Fruit fly (Drosophila melanogaster) whole organism, embryonic: ENCODE measurements around the gene Neurochondrin.

ENCODE experiments used
- Bdp1 ChIP-seq: fragments of 200-800 bp; sonication (Bioruptor generic); optimal IDR thresholded peaks from 3 replicates; lab custom pipeline; 2016; ENCODE audit warnings: missing biosample characterization, missing genetic modification characterization
- CG1024 ChIP-seq: fragments of 200-800 bp; sonication (Bioruptor generic); IDR thresholded peaks from 2 replicates; pipeline ENCODE4 v1.3.6; 2022; ENCODE audit warnings: missing biosample characterization, missing genetic modification characterization
- CG10543 ChIP-seq: fragments of 200-800 bp; sonication (Bioruptor generic); optimal IDR thresholded peaks from 3 replicates; lab custom pipeline; 2017; ENCODE audit warnings: missing biosample characterization, mild to moderate bottlenecking, missing genetic modification characterization, moderate library complexity
- CG11696 ChIP-seq: fragments of 200-800 bp; sonication (Bioruptor generic); IDR thresholded peaks from 2 replicates; pipeline ENCODE4 v1.3.6; 2022; ENCODE audit warnings: missing biosample characterization, missing genetic modification characterization
- CG12155 ChIP-seq: fragments of 200-800 bp; sonication (Bioruptor generic); optimal IDR thresholded peaks from 3 replicates; lab custom pipeline; 2016; ENCODE audit warnings: missing biosample characterization, missing genetic modification characterization
- CG12744 ChIP-seq: fragments of 200-800 bp; sonication (Bioruptor generic); optimal IDR thresholded peaks from 2 replicates; lab custom pipeline; 2016; ENCODE audit warnings: missing biosample characterization, missing genetic modification characterization
- CG12942 ChIP-seq: fragments of 200-800 bp; sonication (Bioruptor generic); optimal IDR thresholded peaks from 3 replicates; lab custom pipeline; 2016; ENCODE audit warnings: missing biosample characterization, missing genetic modification characterization
- CG13287 ChIP-seq: fragments of 200-800 bp; sonication (Bioruptor generic); IDR thresholded peaks from 2 replicates; pipeline ENCODE4 v1.3.6; 2022; ENCODE audit warnings: missing biosample characterization, missing genetic modification characterization; ENCODE audit not compliant: partially characterized antibody
- CG13894 ChIP-seq: fragments of 200-800 bp; sonication (Bioruptor generic); optimal IDR thresholded peaks from 3 replicates; lab custom pipeline; 2018; ENCODE audit warnings: missing biosample characterization, mild to moderate bottlenecking, missing genetic modification characterization, moderate library complexity
- CG1647 ChIP-seq: fragments of 200-800 bp; sonication (Bioruptor generic); optimal IDR thresholded peaks from 3 replicates; lab custom pipeline; 2016; ENCODE audit warnings: missing biosample characterization, missing genetic modification characterization
- CG17912 ChIP-seq: fragments of 200-800 bp; sonication (Bioruptor generic); optimal IDR thresholded peaks from 2 replicates; lab custom pipeline; 2018; ENCODE audit warnings: missing biosample characterization, mild to moderate bottlenecking, missing genetic modification characterization
- CG2678 ChIP-seq: fragments of 200-800 bp; sonication (Bioruptor generic); optimal IDR thresholded peaks from 3 replicates; lab custom pipeline; 2019; ENCODE audit warnings: missing biosample characterization, mild to moderate bottlenecking, missing genetic modification characterization, moderate library complexity
- CG3281 ChIP-seq: fragments of 200-800 bp; sonication (Bioruptor generic); optimal IDR thresholded peaks from 3 replicates; lab custom pipeline; 2017; ENCODE audit warnings: missing biosample characterization, mild to moderate bottlenecking, missing genetic modification characterization
- CG33557 ChIP-seq: fragments of 200-800 bp; sonication (Bioruptor generic); optimal IDR thresholded peaks from 2 replicates; lab custom pipeline; 2019; ENCODE audit warnings: missing biosample characterization, mild to moderate bottlenecking, missing genetic modification characterization, moderate library complexity
- CG34422 ChIP-seq: fragments of 200-800 bp; sonication (Bioruptor generic); IDR thresholded peaks from 3 replicates; pipeline ENCODE4 v1.3.6; 2022; ENCODE audit warnings: missing biosample characterization, missing genetic modification characterization
- CG3726 ChIP-seq: fragments of 200-800 bp; sonication (Bioruptor generic); IDR thresholded peaks from 3 replicates; pipeline ENCODE4, ENCODE4 v1.3.6; 2022; ENCODE audit warnings: missing biosample characterization, missing genetic modification characterization
- CG3838 ChIP-seq: fragments of 200-800 bp; sonication (Bioruptor generic); optimal IDR thresholded peaks from 3 replicates; lab custom pipeline; 2016; ENCODE audit warnings: missing biosample characterization, missing genetic modification characterization
- CG4282 ChIP-seq: fragments of 200-800 bp; sonication (Bioruptor generic); optimal IDR thresholded peaks from 2 replicates; lab custom pipeline; 2016; ENCODE audit warnings: missing biosample characterization, missing genetic modification characterization
- CG4854 ChIP-seq: fragments of 200-800 bp; sonication (Bioruptor generic); optimal IDR thresholded peaks from 2 replicates; lab custom pipeline; 2016; ENCODE audit warnings: missing biosample characterization, missing genetic modification characterization, inconsistent platforms
- CG7786 ChIP-seq: fragments of 200-800 bp; sonication (Bioruptor generic); optimal IDR thresholded peaks from 2 replicates; lab custom pipeline; 2016; ENCODE audit warnings: missing biosample characterization, missing genetic modification characterization
- CG9727 ChIP-seq: fragments of 200-800 bp; sonication (Bioruptor generic); optimal IDR thresholded peaks from 3 replicates; lab custom pipeline; 2017; ENCODE audit warnings: missing biosample characterization, mild to moderate bottlenecking, missing genetic modification characterization
- CG9876 ChIP-seq: fragments of 200-800 bp; sonication (Bioruptor generic); optimal IDR thresholded peaks from 2 replicates; lab custom pipeline; 2016; ENCODE audit warnings: missing biosample characterization, missing genetic modification characterization
- CG9932 ChIP-seq: fragments of 200-800 bp; sonication (Bioruptor generic); IDR thresholded peaks from 2 replicates; pipeline ENCODE4 v1.3.6; 2022; ENCODE audit warnings: missing biosample characterization, missing genetic modification characterization
- E2f2 ChIP-seq: fragments of 200-800 bp; sonication (Bioruptor generic); IDR thresholded peaks from 2 replicates; pipeline ENCODE4 v1.3.6; 2022; ENCODE audit warnings: missing biosample characterization, missing genetic modification characterization
- Eip74EF ChIP-seq, 2 experiments: fragments of 200-800 bp in 1 of 2; fragments of >200 bp in 1 of 2; sonication (Bioruptor generic) in 1 of 2; optimal IDR thresholded peaks; 2 replicates each; lab custom pipeline; 2017 to 2019; ENCODE audit warnings: missing biosample characterization in 2 of 2, missing genetic modification characterization in 2 of 2, mild to moderate bottlenecking in 1 of 2, moderate library complexity in 1 of 2
- HLH54F ChIP-seq: fragments of 200-800 bp; sonication (Bioruptor generic); optimal IDR thresholded peaks from 3 replicates; lab custom pipeline; 2016; ENCODE audit warnings: missing biosample characterization, missing genetic modification characterization
- Hr78 ChIP-seq, 2 experiments: fragments of 200-800 bp in 1 of 2; fragments of >200 bp in 1 of 2; sonication (Bioruptor generic) in 1 of 2; optimal IDR thresholded peaks; 2 replicates each; lab custom pipeline; 2017 to 2019; ENCODE audit warnings: missing biosample characterization in 2 of 2, missing genetic modification characterization in 2 of 2, mild to moderate bottlenecking in 1 of 2, moderate library complexity in 1 of 2
- Lpt ChIP-seq: fragments of >200 bp; optimal IDR thresholded peaks from 2 replicates; lab custom pipeline; 2018; ENCODE audit warnings: missing biosample characterization, missing genetic modification characterization
- Neu2 ChIP-seq: fragments of 200-800 bp; sonication (Bioruptor generic); optimal IDR thresholded peaks from 3 replicates; lab custom pipeline; 2016; ENCODE audit warnings: missing biosample characterization, missing genetic modification characterization, borderline replicate concordance
- Nf-YB ChIP-seq: fragments of 200-800 bp; sonication (Bioruptor generic); optimal IDR thresholded peaks from 3 replicates; lab custom pipeline; 2019; ENCODE audit warnings: missing biosample characterization, mild to moderate bottlenecking, missing genetic modification characterization, moderate library complexity
- Pdp1 ChIP-seq, 2 experiments: fragments of 200-800 bp; sonication (Bioruptor generic); optimal IDR thresholded peaks; 3 replicates each; lab custom pipeline; 2016; ENCODE audit warnings: missing biosample characterization in 2 of 2, missing genetic modification characterization in 2 of 2, mild to moderate bottlenecking in 1 of 2, moderate library complexity in 1 of 2
- Xrp1 ChIP-seq: fragments of 200-800 bp; sonication (Bioruptor generic); IDR thresholded peaks from 2 replicates; pipeline ENCODE4 v1.3.6; 2022; ENCODE audit warnings: missing biosample characterization, missing genetic modification characterization
- amos ChIP-seq: fragments of 200-800 bp; sonication (Bioruptor generic); IDR thresholded peaks from 2 replicates; pipeline ENCODE4 v1.3.6; 2022; ENCODE audit warnings: missing biosample characterization, missing genetic modification characterization; ENCODE audit not compliant: partially characterized antibody
- ato ChIP-seq: fragments of 200-800 bp; sonication (Bioruptor generic); IDR thresholded peaks from 2 replicates; pipeline ENCODE4 v1.3.6; 2022; ENCODE audit warnings: missing biosample characterization, missing genetic modification characterization; ENCODE audit not compliant: partially characterized antibody
- dan ChIP-seq: fragments of 200-800 bp; sonication (Bioruptor generic); IDR thresholded peaks from 2 replicates; pipeline ENCODE4 v1.3.6; 2022; ENCODE audit warnings: missing biosample characterization, missing genetic modification characterization
- dpn ChIP-seq, 2 experiments: fragments of 200-800 bp; sonication (Bioruptor generic); optimal IDR thresholded peaks; 3 replicates each; lab custom pipeline; 2016; ENCODE audit warnings: missing biosample characterization in 2 of 2, missing genetic modification characterization in 2 of 2
- fd64A ChIP-seq: fragments of 200-800 bp; sonication (Bioruptor generic); optimal IDR thresholded peaks from 3 replicates; lab custom pipeline; 2018; ENCODE audit warnings: missing biosample characterization, mild to moderate bottlenecking, missing genetic modification characterization
- fd96Cb ChIP-seq: fragments of 200-800 bp; sonication (Bioruptor generic); optimal IDR thresholded peaks from 2 replicates; lab custom pipeline; 2018; ENCODE audit warnings: missing biosample characterization, mild to moderate bottlenecking, missing genetic modification characterization, moderate library complexity
- grn ChIP-seq: fragments of 200-800 bp; sonication (Bioruptor generic); optimal IDR thresholded peaks from 3 replicates; lab custom pipeline; 2017; ENCODE audit warnings: missing biosample characterization, missing genetic modification characterization
- lola ChIP-seq, 3 experiments: fragments of >200 bp in 2 of 3; fragments of 200-800 bp in 1 of 3; sonication (Bioruptor generic) in 1 of 3; optimal IDR thresholded peaks; 2 replicates each; lab custom pipeline; 2017 to 2019; ENCODE audit warnings: missing biosample characterization in 3 of 3, missing genetic modification characterization in 3 of 3, mild to moderate bottlenecking in 1 of 3, moderate library complexity in 1 of 3
- nom ChIP-seq: fragments of 200-800 bp; sonication (Bioruptor generic); optimal IDR thresholded peaks from 2 replicates; lab custom pipeline; 2017; ENCODE audit warnings: missing biosample characterization, missing genetic modification characterization, mild to moderate bottlenecking, moderate library complexity, missing genetic modification reagents
- pan ChIP-seq, 4 experiments: fragments of >200 bp in 3 of 4; fragments of 200-800 bp in 1 of 4; sonication (Bioruptor generic) in 1 of 4; optimal IDR thresholded peaks in 3 of 4; IDR thresholded peaks in 1 of 4; 2 replicates each; pipeline versions ENCODE4 v1.3.6 to Lab custom; 2017 to 2022; ENCODE audit warnings: missing biosample characterization in 2 of 4, missing genetic modification characterization in 2 of 4, mixed read lengths in 1 of 4
- ranshi ChIP-seq: fragments of 200-800 bp; sonication (Bioruptor generic); IDR thresholded peaks from 2 replicates; pipeline ENCODE4 v1.3.6; 2022; ENCODE audit warnings: missing biosample characterization, missing genetic modification characterization
- scrt ChIP-seq: fragments of 200-800 bp; sonication (Bioruptor generic); optimal IDR thresholded peaks from 2 replicates; lab custom pipeline; 2018; ENCODE audit warnings: missing biosample characterization, mild to moderate bottlenecking, missing genetic modification characterization, moderate library complexity
- sisA ChIP-seq: fragments of 200-800 bp; sonication (Bioruptor generic); IDR thresholded peaks from 2 replicates; pipeline ENCODE4 v1.3.6; 2022; ENCODE audit warnings: missing biosample characterization, missing genetic modification characterization
- twi ChIP-seq: fragments of 200-800 bp; optimal IDR thresholded peaks from 2 replicates; lab custom pipeline; 2019; ENCODE audit warnings: missing biosample characterization, mild to moderate bottlenecking, missing genetic modification characterization, moderate library complexity
- tx ChIP-seq: fragments of 200-800 bp; sonication (Bioruptor generic); optimal IDR thresholded peaks from 2 replicates; lab custom pipeline; 2016; ENCODE audit warnings: missing biosample characterization, missing genetic modification characterization

Gene Neurochondrin

DNA sequence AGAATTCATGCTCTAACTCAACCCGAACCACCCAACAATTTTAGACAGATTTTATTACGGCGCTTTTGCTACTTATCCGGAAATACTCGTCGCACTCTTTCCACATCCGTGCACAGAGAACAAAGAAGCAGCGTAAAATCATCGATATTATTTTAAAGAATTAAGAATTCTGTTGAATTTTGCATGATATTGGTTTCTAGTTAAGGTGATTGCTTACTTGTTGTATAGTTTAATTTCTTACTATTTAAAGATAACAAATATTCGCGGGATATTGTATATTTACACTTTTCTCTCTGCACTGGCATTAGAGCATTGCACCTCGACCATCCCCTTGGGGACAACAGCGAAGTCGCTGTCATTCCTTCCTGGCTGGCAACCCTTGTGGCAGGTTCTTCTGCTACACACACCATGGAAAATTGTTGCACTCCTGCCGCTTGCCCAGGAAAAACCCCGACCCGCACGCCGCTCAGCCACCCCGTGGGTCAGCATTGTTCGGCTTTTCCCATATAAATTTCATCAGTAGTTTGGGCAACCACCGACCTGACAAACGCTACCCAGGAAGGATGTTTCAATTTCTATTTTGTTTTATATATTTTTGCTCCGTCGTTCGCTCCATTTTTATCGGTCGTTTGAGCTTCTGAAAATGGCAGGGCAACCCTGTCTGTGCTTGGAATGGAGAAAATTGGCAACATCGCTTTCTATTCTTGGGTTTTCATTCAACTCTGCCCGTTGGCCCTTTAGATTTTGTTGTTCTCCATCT, 40.4 kb upstream of the Neurochondrin start (continued):
- TF ChIP-seq Pdp1 (GFP tag; optimal IDR thresholded peaks at IDR 0.05; lab: Kevin White, UChicago) (peak; percentile 52 to 54), ranshi (GFP tag; lab: Robert Waterston, UW) (peak; percentile 67; the same call in 1 of the 2 replicates), ato (GFP tag; lab: Robert Waterston, UW) (no peak), CG12744 (GFP tag; lab: Kevin White, UChicago) (peak; percentile 21), pan (optimal IDR thresholded peaks at IDR 0.05; lab: Kevin White, UChicago) (no peak), pan (GFP tag; optimal IDR thresholded peaks at IDR 0.05 in 1 of 2, IDR thresholded peaks at IDR 0.05 in 1 of 2) (peak in 1 of 2 experiments; percentile 75), CG13287 (GFP tag; lab: Robert Waterston, UW) (no peak), dan (no peak), CG2678 (tag; lab: Kevin White, UChicago) (peak; percentile 80), Eip74EF (GFP tag; optimal IDR thresholded peaks at IDR 0.05; lab: Kevin White, UChicago) (peak in 1 of 2 experiments; percentile 64), HLH54F (GFP tag; lab: Kevin White, UChicago) (no peak), Lpt (no peak), E2f2 (GFP tag; lab: Robert Waterston, UW) (peak; percentile 41; the same call in 1 of the 2 replicates), CG11696 (GFP tag; lab: Robert Waterston, UW) (no peak), lola (GFP tag; optimal IDR thresholded peaks at IDR 0.05; lab: Kevin White, UChicago) (peak in 1 of 3 experiments; percentile 57), Xrp1 (peak; percentile 77), CG12155 (GFP tag; lab: Kevin White, UChicago) (peak; percentile 22), tx (GFP tag; lab: Kevin White, UChicago) (no peak), CG17912 (GFP tag; lab: Kevin White, UChicago) (no peak), CG3726 (GFP tag; lab: Robert Waterston, UW) (no peak), CG9727 (GFP tag; lab: Kevin White, UChicago) (peak; percentile 81), grn (GFP tag; lab: Kevin White, UChicago) (no peak), CG10543 (GFP tag; lab: Kevin White, UChicago) (no peak), CG7786 (GFP tag; lab: Kevin White, UChicago) (no peak), CG34422 (GFP tag; lab: Robert Waterston, UW) (peak; percentile 76; the same call in 2 of the 3 replicates), nom (no peak), CG9876 (GFP tag; lab: Kevin White, UChicago) (no peak), fd64A (GFP tag; lab: Kevin White, UChicago) (peak; percentile 36), dpn (GFP tag; optimal IDR thresholded peaks at IDR 0.05; lab: Kevin White, UChicago) (peak; percentile 47 to 62), CG4854 (peak; percentile 50), CG3281 (GFP tag; lab: Kevin White, UChicago) (peak; percentile 49), Nf-YB (peak; percentile 54), CG13894 (tag; lab: Kevin White, UChicago) (peak; percentile 41), CG4282 (GFP tag; lab: Kevin White, UChicago) (no peak), twi (tag; lab: Kevin White, UChicago) (no peak), Bdp1 (GFP tag; lab: Kevin White, UChicago) (peak; percentile 19), Hr78 (GFP tag; optimal IDR thresholded peaks at IDR 0.05; lab: Kevin White, UChicago) (peak in 1 of 2 experiments; percentile 8), scrt (GFP tag; lab: Kevin White, UChicago) (peak; percentile 57), amos (GFP tag; lab: Robert Waterston, UW) (no peak), CG1647 (GFP tag; lab: Kevin White, UChicago) (peak; percentile 41), Neu2 (GFP tag; lab: Kevin White, UChicago) (no peak), fd96Cb (tag; lab: Kevin White, UChicago) (peak; percentile 68), CG1024 (GFP tag; lab: Robert Waterston, UW) (no peak), sisA (GFP tag; lab: Robert Waterston, UW) (peak; percentile 86), CG12942 (peak; percentile 13), CG3838 (GFP tag; lab: Kevin White, UChicago) (peak; percentile 55), CG33557 (GFP tag; lab: Kevin White, UChicago) (no peak), CG9932 (GFP tag; lab: Robert Waterston, UW) (no peak)
